Worm (Caenorhabditis elegans) whole organism, midembryonic: ENCODE measurements around the gene gcp-2.1.

Experiments used
- T22C8.4 ChIP-seq: fragments of 200-800 bp; sonication (Bioruptor generic); IDR thresholded peaks from 2 replicates; pipeline ENCODE4 v1.3.6; 2022; ENCODE audit warnings: missing genetic modification characterization, missing compliant biosample characterization
- cog-1 ChIP-seq: sonication (generic microtip); optimal IDR thresholded peaks from 2 replicates; lab custom pipeline; 2016; ENCODE audit warnings: missing genetic modification characterization, missing compliant biosample characterization
- flt-1 ChIP-seq: fragments of 200-800 bp; sonication (Bioruptor generic); IDR thresholded peaks from 2 replicates; pipeline ENCODE4 v1.3.6; 2022; ENCODE audit warnings: missing genetic modification characterization, missing compliant biosample characterization
- klf-2 ChIP-seq: fragments of 200-800 bp; sonication (Bioruptor generic); conservative IDR thresholded peaks from 2 replicates; pipeline ENCODE4 v1.3.6; 2022; ENCODE audit warnings: missing genetic modification reagents, missing genetic modification characterization, missing compliant biosample characterization
- ref-1 ChIP-seq: fragments of 200-800 bp; sonication (Bioruptor generic); conservative IDR thresholded peaks from 2 replicates; pipeline ENCODE4 v1.3.6; 2022; ENCODE audit warnings: missing genetic modification reagents, missing genetic modification characterization, missing compliant biosample characterization
- ztf-23 ChIP-seq: fragments of 200-800 bp; sonication (Bioruptor generic); IDR thresholded peaks from 2 replicates; pipeline ENCODE4 v1.3.6; 2022; ENCODE audit warnings: missing genetic modification reagents, missing genetic modification characterization, missing compliant biosample characterization
- ztf-29 ChIP-seq: fragments of 200-800 bp; sonication (Bioruptor generic); IDR thresholded peaks from 2 replicates; pipeline ENCODE4 v1.3.6; 2022; ENCODE audit warnings: missing genetic modification reagents, missing genetic modification characterization, missing compliant biosample characterization

DNA sequence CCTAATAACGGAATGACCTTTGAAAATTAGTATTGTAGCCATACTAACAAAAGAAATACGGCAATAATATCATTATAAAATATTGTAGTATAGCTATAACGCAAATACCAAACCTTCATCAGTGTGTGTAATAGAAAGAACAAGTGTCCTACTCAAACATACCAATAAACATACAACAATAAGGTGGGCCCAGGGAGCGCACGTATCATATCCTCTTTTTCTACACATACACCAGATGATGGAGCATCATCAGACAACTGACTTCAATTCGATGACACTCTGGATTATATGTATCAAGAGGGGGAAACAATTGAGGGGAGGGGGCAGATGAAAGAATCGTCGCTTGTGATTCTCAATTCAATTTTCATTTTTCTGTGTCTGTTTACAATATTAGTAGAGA, 1.4 kb upstream of the gcp-2.1 start:
- TF ChIP-seq T22C8.4 (no peak), ref-1 (GFP tag; lab: Robert Waterston, UW) (no peak), flt-1 (GFP tag; lab: Robert Waterston, UW) (no peak), cog-1 (tag; lab: Kevin White, UChicago) (no peak), klf-2 (GFP tag; lab: Robert Waterston, UW) (no peak), ztf-23 (no peak), ztf-29 (no peak)
